Fruit fly (Drosophila melanogaster) whole organism, embryonic: ENCODE data around the gene Exo70.
A peak's percentile ranks its signal among the peaks of the same experiment; 100 is the strongest.

Experiments used
- Asciz ChIP-seq: fragments of 200-800 bp; sonication (Bioruptor generic); optimal IDR thresholded peaks from 2 replicates; lab custom pipeline; 2017; ENCODE audit warnings: missing biosample characterization, mild to moderate bottlenecking, missing genetic modification characterization, missing genetic modification reagents
- Atf-2 ChIP-seq: fragments of 200-800 bp; sonication (Bioruptor generic); optimal IDR thresholded peaks from 2 replicates; lab custom pipeline; 2016; ENCODE audit warnings: missing biosample characterization, missing genetic modification characterization
- CG10274 ChIP-seq: fragments of 200-800 bp; sonication (Bioruptor generic); optimal IDR thresholded peaks from 3 replicates; lab custom pipeline; 2017; ENCODE audit warnings: missing biosample characterization, mild to moderate bottlenecking, missing genetic modification characterization
- CG10321 ChIP-seq: fragments of 200-800 bp; sonication (Bioruptor generic); IDR thresholded peaks from 2 replicates; pipeline ENCODE4 v1.3.6; 2022; ENCODE audit warnings: missing biosample characterization, missing genetic modification characterization
- CG10565 ChIP-seq: fragments of 200-800 bp; sonication (Bioruptor generic); optimal IDR thresholded peaks from 3 replicates; lab custom pipeline; 2016; ENCODE audit warnings: missing biosample characterization, mild to moderate bottlenecking, missing genetic modification characterization
- CG11560 ChIP-seq: fragments of 200-800 bp; sonication (Bioruptor generic); IDR thresholded peaks from 3 replicates; pipeline ENCODE4 v1.3.6; 2022; ENCODE audit warnings: missing biosample characterization, missing genetic modification characterization
- CG11723 ChIP-seq: fragments of 200-800 bp; sonication (Bioruptor generic); optimal IDR thresholded peaks from 2 replicates; lab custom pipeline; 2017; ENCODE audit warnings: missing biosample characterization, mild to moderate bottlenecking, missing genetic modification characterization
- CG12744 ChIP-seq: fragments of 200-800 bp; sonication (Bioruptor generic); optimal IDR thresholded peaks from 2 replicates; lab custom pipeline; 2016; ENCODE audit warnings: missing biosample characterization, missing genetic modification characterization
- CG15011 ChIP-seq: fragments of 200-800 bp; sonication (Bioruptor generic); optimal IDR thresholded peaks from 3 replicates; lab custom pipeline; 2018; ENCODE audit warnings: missing biosample characterization, mild to moderate bottlenecking, missing genetic modification characterization
- CG15696 ChIP-seq: fragments of 200-800 bp; sonication (Bioruptor generic); optimal IDR thresholded peaks from 2 replicates; lab custom pipeline; 2019; ENCODE audit warnings: missing biosample characterization, mild to moderate bottlenecking, missing genetic modification characterization, moderate library complexity
- CG17359 ChIP-seq: fragments of 200-800 bp; sonication (Bioruptor generic); optimal IDR thresholded peaks from 3 replicates; lab custom pipeline; 2018; ENCODE audit warnings: missing biosample characterization, mild to moderate bottlenecking, missing genetic modification characterization, moderate library complexity
- CG18476 ChIP-seq: fragments of 200-800 bp; sonication (Bioruptor generic); optimal IDR thresholded peaks from 2 replicates; lab custom pipeline; 2016; ENCODE audit warnings: missing biosample characterization, mild to moderate bottlenecking, missing genetic modification characterization
- CG2120 ChIP-seq: fragments of 200-800 bp; sonication (Bioruptor generic); optimal IDR thresholded peaks from 3 replicates; lab custom pipeline; 2016; ENCODE audit warnings: missing biosample characterization, missing genetic modification characterization
- CG2202 ChIP-seq: fragments of 200-800 bp; sonication (Bioruptor generic); optimal IDR thresholded peaks from 2 replicates; lab custom pipeline; 2018; ENCODE audit warnings: missing biosample characterization, mild to moderate bottlenecking, missing genetic modification characterization
- CG2678 ChIP-seq: fragments of 200-800 bp; sonication (Bioruptor generic); optimal IDR thresholded peaks from 3 replicates; lab custom pipeline; 2019; ENCODE audit warnings: missing biosample characterization, mild to moderate bottlenecking, missing genetic modification characterization, moderate library complexity
- CG3407 ChIP-seq: fragments of 200-800 bp; sonication (Bioruptor generic); optimal IDR thresholded peaks from 2 replicates; lab custom pipeline; 2018; ENCODE audit warnings: missing biosample characterization, mild to moderate bottlenecking, missing genetic modification characterization
- CG34376 ChIP-seq: fragments of 200-800 bp; sonication (Bioruptor generic); optimal IDR thresholded peaks from 2 replicates; lab custom pipeline; 2018; ENCODE audit warnings: missing biosample characterization, mild to moderate bottlenecking, missing genetic modification characterization
- CG3726 ChIP-seq: fragments of 200-800 bp; sonication (Bioruptor generic); IDR thresholded peaks from 3 replicates; pipeline ENCODE4, ENCODE4 v1.3.6; 2022; ENCODE audit warnings: missing biosample characterization, missing genetic modification characterization
- CG42726 ChIP-seq: fragments of 200-800 bp; sonication (Bioruptor generic); IDR thresholded peaks from 2 replicates; pipeline ENCODE4 v1.3.6; 2022; ENCODE audit warnings: missing biosample characterization, missing genetic modification characterization; ENCODE audit not compliant: partially characterized antibody
- CG4820 ChIP-seq: fragments of 200-800 bp; sonication (Bioruptor generic); optimal IDR thresholded peaks from 3 replicates; lab custom pipeline; 2016; ENCODE audit warnings: missing biosample characterization, missing genetic modification characterization
- CG7372 ChIP-seq: fragments of 200-800 bp; sonication (Bioruptor generic); IDR thresholded peaks from 2 replicates; pipeline ENCODE4 v1.3.6; 2022; ENCODE audit warnings: missing biosample characterization, missing genetic modification characterization
- CG7786 ChIP-seq: fragments of 200-800 bp; sonication (Bioruptor generic); optimal IDR thresholded peaks from 2 replicates; lab custom pipeline; 2016; ENCODE audit warnings: missing biosample characterization, missing genetic modification characterization
- CG7839 ChIP-seq: fragments of 200-800 bp; sonication (Bioruptor generic); optimal IDR thresholded peaks from 3 replicates; lab custom pipeline; 2018; ENCODE audit warnings: missing biosample characterization, mild to moderate bottlenecking, missing genetic modification characterization, moderate library complexity
- CG7963 ChIP-seq: fragments of 200-800 bp; sonication (Bioruptor generic); IDR thresholded peaks from 3 replicates; pipeline ENCODE4 v1.3.6; 2022; ENCODE audit warnings: missing biosample characterization, missing genetic modification characterization; ENCODE audit not compliant: partially characterized antibody
- CG8359 ChIP-seq: fragments of 200-800 bp; sonication (Bioruptor generic); optimal IDR thresholded peaks from 2 replicates; lab custom pipeline; 2017; ENCODE audit warnings: missing biosample characterization, mild to moderate bottlenecking, missing genetic modification characterization, borderline replicate concordance
- CG8765 ChIP-seq: fragments of 200-800 bp; sonication (Bioruptor generic); IDR thresholded peaks from 2 replicates; pipeline ENCODE4 v1.3.6; 2022; ENCODE audit warnings: missing biosample characterization, missing genetic modification characterization
- CG8924 ChIP-seq: fragments of 200-800 bp; optimal IDR thresholded peaks from 3 replicates; lab custom pipeline; 2019; ENCODE audit warnings: missing biosample characterization, mild to moderate bottlenecking, missing genetic modification characterization, moderate library complexity
- Deaf1 ChIP-seq: fragments of 200-800 bp; optimal IDR thresholded peaks from 3 replicates; lab custom pipeline; 2019; ENCODE audit warnings: missing biosample characterization, mild to moderate bottlenecking, missing genetic modification characterization, moderate library complexity
- Lpt ChIP-seq: fragments of >200 bp; optimal IDR thresholded peaks from 2 replicates; lab custom pipeline; 2018; ENCODE audit warnings: missing biosample characterization, missing genetic modification characterization
- MBD-R2 ChIP-seq: fragments of 200-800 bp; sonication (Bioruptor generic); IDR thresholded peaks from 2 replicates; pipeline ENCODE4 v1.3.6; 2022; ENCODE audit warnings: missing biosample characterization, missing genetic modification characterization
- MTF-1 ChIP-seq: fragments of 200-800 bp; sonication (Bioruptor generic); optimal IDR thresholded peaks from 2 replicates; lab custom pipeline; 2018; ENCODE audit warnings: missing biosample characterization, mild to moderate bottlenecking, missing genetic modification characterization, borderline replicate concordance
- Opbp ChIP-seq: fragments of 200-800 bp; sonication (Bioruptor generic); IDR thresholded peaks from 3 replicates; pipeline ENCODE4 v1.3.6; 2022; ENCODE audit warnings: missing biosample characterization, missing genetic modification characterization; ENCODE audit not compliant: partially characterized antibody
- Rfx ChIP-seq: fragments of 200-800 bp; sonication (Bioruptor generic); IDR thresholded peaks from 2 replicates; pipeline ENCODE4 v1.3.6; 2022; ENCODE audit warnings: missing biosample characterization, missing genetic modification characterization
- ash1 ChIP-seq: fragments of 200-800 bp; sonication (Bioruptor generic); optimal IDR thresholded peaks from 2 replicates; lab custom pipeline; 2018; ENCODE audit warnings: missing biosample characterization, mild to moderate bottlenecking, missing genetic modification characterization
- bbx ChIP-seq: fragments of 200-800 bp; sonication (Bioruptor generic); IDR thresholded peaks from 2 replicates; pipeline ENCODE4 v1.3.6; 2022; ENCODE audit warnings: missing biosample characterization, missing genetic modification characterization; ENCODE audit not compliant: partially characterized antibody
- chm ChIP-seq: fragments of 200-800 bp; sonication (Bioruptor generic); IDR thresholded peaks from 2 replicates; pipeline ENCODE4 v1.3.6; 2022; ENCODE audit warnings: missing biosample characterization, missing genetic modification characterization
- chn ChIP-seq: fragments of 200-800 bp; sonication (Bioruptor generic); optimal IDR thresholded peaks from 2 replicates; lab custom pipeline; 2016; ENCODE audit warnings: missing biosample characterization, missing genetic modification characterization
- cwo ChIP-seq: fragments of 200-800 bp; sonication (Bioruptor generic); optimal IDR thresholded peaks from 3 replicates; lab custom pipeline; 2017; ENCODE audit warnings: missing biosample characterization, missing genetic modification characterization, mild to moderate bottlenecking, moderate library complexity, missing genetic modification reagents
- da ChIP-seq: fragments of 200-800 bp; sonication (Bioruptor generic); optimal IDR thresholded peaks from 2 replicates; lab custom pipeline; 2016; ENCODE audit warnings: missing biosample characterization, missing genetic modification characterization
- dmrt11E ChIP-seq: fragments of 200-800 bp; sonication (Bioruptor generic); optimal IDR thresholded peaks from 3 replicates; lab custom pipeline; 2018; ENCODE audit warnings: missing biosample characterization, mild to moderate bottlenecking, missing genetic modification characterization, moderate library complexity
- fd102C ChIP-seq: fragments of 200-800 bp; sonication (Bioruptor generic); optimal IDR thresholded peaks from 2 replicates; lab custom pipeline; 2018; ENCODE audit warnings: missing biosample characterization, mild to moderate bottlenecking, missing genetic modification characterization, moderate library complexity
- fru ChIP-seq: fragments of >200 bp; optimal IDR thresholded peaks from 2 replicates; lab custom pipeline; 2017
- insv ChIP-seq, 2 experiments: fragments of 200-800 bp; sonication (Bioruptor generic); optimal IDR thresholded peaks; 3 replicates each; lab custom pipeline; 2016 to 2018; ENCODE audit warnings: missing biosample characterization in 2 of 2, missing genetic modification characterization in 2 of 2
- nerfin-2 ChIP-seq: fragments of 200-800 bp; sonication (Bioruptor generic); IDR thresholded peaks from 2 replicates; pipeline ENCODE4 v1.3.6; 2022; ENCODE audit warnings: missing biosample characterization, missing genetic modification characterization; ENCODE audit not compliant: partially characterized antibody
- repo ChIP-seq: fragments of 200-800 bp; sonication (Bioruptor generic); optimal IDR thresholded peaks from 2 replicates; lab custom pipeline; 2016; ENCODE audit warnings: missing biosample characterization, missing genetic modification characterization
- tna ChIP-seq: fragments of 200-800 bp; sonication (Bioruptor generic); IDR thresholded peaks from 2 replicates; pipeline ENCODE4 v1.3.6; 2022; ENCODE audit warnings: missing biosample characterization, missing genetic modification characterization; ENCODE audit not compliant: partially characterized antibody
- wek ChIP-seq: fragments of 200-800 bp; sonication (Bioruptor generic); optimal IDR thresholded peaks from 3 replicates; lab custom pipeline; 2018; ENCODE audit warnings: missing biosample characterization, mild to moderate bottlenecking, missing genetic modification characterization, moderate library complexity
- z ChIP-seq: fragments of 200-800 bp; sonication (Bioruptor generic); IDR thresholded peaks from 3 replicates; pipeline ENCODE4 v1.3.6; 2022; ENCODE audit warnings: missing biosample characterization, missing genetic modification characterization

Exo70 gene

dm6 chr3L:8449800-8450690 is 38.4 kb downstream of the Exo70 start, which contains the start of gene Gug (continued):
- TF ChIP-seq repo, result peak; percentile 20
- no peak for TF ChIP-seq Lpt (GFP tag; lab: Kevin White, UChicago)
- no peak for TF ChIP-seq da
- no peak for TF ChIP-seq wek
- TF ChIP-seq ash1 (GFP tag; lab: Kevin White, UChicago), result no peak
- no peak for TF ChIP-seq CG2678 (tag; lab: Kevin White, UChicago)
- TF ChIP-seq CG15011 (GFP tag; lab: Kevin White, UChicago), result no peak
- TF ChIP-seq CG7963 (GFP tag; lab: Robert Waterston, UW), result no peak
- TF ChIP-seq CG7839 (tag; lab: Kevin White, UChicago), result no peak
- TF ChIP-seq chn, result no peak
- TF ChIP-seq CG7372 (GFP tag; lab: Robert Waterston, UW), result no peak
- TF ChIP-seq CG3407 (GFP tag; lab: Kevin White, UChicago), result no peak
- TF ChIP-seq CG4820 (GFP tag; lab: Kevin White, UChicago), result no peak
- TF ChIP-seq nerfin-2 (GFP tag; lab: Robert Waterston, UW), result no peak
- peak; percentile 11; the same call in 1 of the 2 replicates for TF ChIP-seq CG42726 (GFP tag; lab: Robert Waterston, UW)
- no peak for TF ChIP-seq MTF-1 (GFP tag; lab: Kevin White, UChicago)
- no peak for TF ChIP-seq Asciz (GFP tag; lab: Kevin White, UChicago)
- TF ChIP-seq CG15696 (tag; lab: Kevin White, UChicago), result no peak
- TF ChIP-seq CG11723, result no peak
- no peak for TF ChIP-seq CG8924
- TF ChIP-seq CG12744, result no peak
- TF ChIP-seq CG18476 (GFP tag; lab: Kevin White, UChicago), result no peak
- TF ChIP-seq CG17359 (tag; lab: Kevin White, UChicago), result no peak
- TF ChIP-seq cwo (GFP tag; lab: Kevin White, UChicago), result no peak
- TF ChIP-seq CG10321 (GFP tag; lab: Robert Waterston, UW), result no peak
- TF ChIP-seq CG7786 (GFP tag; lab: Kevin White, UChicago), result no peak
- peak; percentile 16; the same call in 1 of the 3 replicates for TF ChIP-seq CG11560
- TF ChIP-seq CG2120 (GFP tag; lab: Kevin White, UChicago), result no peak
- TF ChIP-seq CG8359 (GFP tag; lab: Kevin White, UChicago), result no peak
- peak; percentile 62 for TF ChIP-seq Deaf1 (tag; lab: Kevin White, UChicago)
- no peak for TF ChIP-seq insv (GFP tag; optimal IDR thresholded peaks at IDR 0.05; lab: Kevin White, UChicago)
- TF ChIP-seq fd102C (GFP tag; lab: Kevin White, UChicago), result no peak
- TF ChIP-seq CG34376 (GFP tag; lab: Kevin White, UChicago), result peak; percentile 6
- TF ChIP-seq Atf-2 (GFP tag; lab: Kevin White, UChicago), result no peak
- no peak for TF ChIP-seq CG8765 (GFP tag; lab: Robert Waterston, UW)
- TF ChIP-seq dmrt11E (tag; lab: Kevin White, UChicago), result no peak
- TF ChIP-seq CG10274 (GFP tag; lab: Kevin White, UChicago), result no peak
- TF ChIP-seq bbx, result no peak
- TF ChIP-seq fru (lab: Kevin White, UChicago), result no peak
- peak; percentile 73 for TF ChIP-seq chm (GFP tag; lab: Robert Waterston, UW)
- TF ChIP-seq Rfx, result peak; percentile 27; the same call in 1 of the 2 replicates
- TF ChIP-seq z, result no peak
- no peak; the same call in 2 of the 3 replicates for TF ChIP-seq Opbp (GFP tag; lab: Robert Waterston, UW)
- TF ChIP-seq MBD-R2 (GFP tag; lab: Robert Waterston, UW), result peak; percentile 16
- TF ChIP-seq CG3726 (GFP tag; lab: Robert Waterston, UW), result no peak
- no peak for TF ChIP-seq tna (GFP tag; lab: Robert Waterston, UW)
- TF ChIP-seq CG2202 (tag; lab: Kevin White, UChicago), result no peak
- TF ChIP-seq CG10565 (GFP tag; lab: Kevin White, UChicago), result no peak
